Worm (Caenorhabditis elegans) whole organism, young adult: ENCODE results near the gene F59B1.4.

Source experiments
- atf-7 ChIP-seq: sonication (generic microtip); optimal IDR thresholded peaks from 2 replicates; lab custom pipeline; 2017; ENCODE audit warnings: mild to moderate bottlenecking, missing genetic modification characterization, missing compliant biosample characterization
- cebp-1 ChIP-seq, 2 experiments: fragments of 200-800 bp in 1 of 2; sonication (Bioruptor generic) in 1 of 2; sonication (generic microtip) in 1 of 2; IDR thresholded peaks in 1 of 2; optimal IDR thresholded peaks in 1 of 2; 2 replicates each; pipeline versions ENCODE4 v1.3.6 to Lab custom; 2017 to 2022; ENCODE audit warnings: missing compliant biosample characterization in 2 of 2, missing genetic modification characterization in 2 of 2, mild to moderate bottlenecking in 1 of 2, missing genetic modification reagents in 1 of 2, moderate library complexity in 1 of 2
- egl-18 ChIP-seq: fragments of 200-800 bp; sonication (Bioruptor generic); IDR thresholded peaks from 2 replicates; pipeline ENCODE4 v1.3.6; 2022; ENCODE audit warnings: missing genetic modification reagents, missing genetic modification characterization, missing compliant biosample characterization
- egl-44 ChIP-seq: fragments of 200-800 bp; sonication (Bioruptor generic); IDR thresholded peaks from 2 replicates; pipeline ENCODE4 v1.3.6; 2022; ENCODE audit warnings: missing genetic modification reagents, missing genetic modification characterization, missing compliant biosample characterization
- egrh-3 ChIP-seq: fragments of 200-800 bp; sonication (Bioruptor generic); IDR thresholded peaks from 2 replicates; pipeline ENCODE4 v1.3.6; 2022; ENCODE audit warnings: missing genetic modification reagents, missing genetic modification characterization, missing compliant biosample characterization
- let-607 ChIP-seq, 2 experiments: fragments of 200-800 bp in 1 of 2; sonication (Bioruptor generic) in 1 of 2; sonication (generic microtip) in 1 of 2; optimal IDR thresholded peaks; 2 replicates each; lab custom pipeline; 2016 to 2018; ENCODE audit warnings: mild to moderate bottlenecking in 2 of 2, missing compliant biosample characterization in 2 of 2, missing genetic modification characterization in 2 of 2, moderate library complexity in 2 of 2, missing genotype in 1 of 2
- nhr-120 ChIP-seq: fragments of 200-800 bp; sonication (Bioruptor generic); IDR thresholded peaks from 2 replicates; pipeline ENCODE4 v1.3.6; 2022; ENCODE audit warnings: missing genetic modification characterization, missing compliant biosample characterization
- pha-4 ChIP-seq: fragments of 150-350 bp; sonication (generic microtip); optimal IDR thresholded peaks from 2 replicates; lab custom pipeline; 2014; ENCODE audit warnings: missing biosample characterization, missing genetic modification reagents, missing genetic modification characterization
- repo-1 ChIP-seq: sonication (generic microtip); optimal IDR thresholded peaks from 2 replicates; lab custom pipeline; 2017; ENCODE audit warnings: mild to moderate bottlenecking, missing genetic modification characterization, missing compliant biosample characterization
- snpc-3.4 ChIP-seq: sonication (generic microtip); optimal IDR thresholded peaks from 2 replicates; lab custom pipeline; 2017; ENCODE audit warnings: missing genetic modification characterization, mild to moderate bottlenecking, missing compliant biosample characterization, antibody characterized with exemption, moderate library complexity, missing genotype, missing genetic modification reagents
- snpc-4 ChIP-seq, 5 experiments: fragments of 150-350 bp in 1 of 5; sonication (generic microtip) in 4 of 5; optimal IDR thresholded peaks; 2 replicates each; lab custom pipeline; 2014 to 2018; ENCODE audit warnings: missing genetic modification characterization in 5 of 5, missing biosample characterization in 3 of 5, antibody characterized with exemption in 2 of 5, mild to moderate bottlenecking in 2 of 5, missing compliant biosample characterization in 2 of 5, missing genotype in 2 of 5, moderate library complexity in 2 of 5, missing genetic modification reagents in 1 of 5
- unc-62 ChIP-seq: fragments of 150-350 bp; optimal IDR thresholded peaks from 2 replicates; lab custom pipeline; 2014; ENCODE audit warnings: missing biosample characterization, missing genetic modification reagents, missing genetic modification characterization
- ztf-26 ChIP-seq: sonication (generic microtip); optimal IDR thresholded peaks from 2 replicates; lab custom pipeline; 2017; ENCODE audit warnings: missing genetic modification characterization, missing compliant biosample characterization

DNA sequence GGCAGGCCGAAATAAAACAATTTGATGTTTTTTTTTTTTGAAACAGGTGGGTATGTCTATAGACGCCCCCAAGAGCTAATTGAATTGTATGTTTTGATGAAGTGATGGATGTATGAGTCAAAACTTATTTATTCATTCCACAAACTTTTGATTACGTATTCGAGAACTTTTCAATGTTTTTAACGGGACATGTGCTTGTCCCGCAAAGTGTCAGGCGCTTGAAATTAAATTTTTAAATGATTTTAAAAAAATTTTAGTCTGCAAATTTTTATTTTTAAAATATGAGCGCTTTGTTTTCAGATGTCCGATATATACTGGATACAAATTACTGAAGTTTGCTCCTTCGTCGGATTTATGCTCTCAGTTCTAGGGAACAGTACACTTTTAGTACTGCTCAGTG is 22.6 kb upstream of the F59B1.4 start, which contains the start of gene str-114:
- TF ChIP-seq egl-18 (GFP tag; lab: Robert Waterston, UW) (no peak), let-607 (tag; optimal IDR thresholded peaks at IDR 0.05; lab: Kevin White, UChicago) (no peak), pha-4 (tag; lab: Kevin White, UChicago) (no peak), ztf-26 (tag; lab: Kevin White, UChicago) (no peak), snpc-3.4 (no peak), unc-62 (GFP tag; lab: Kevin White, UChicago) (no peak), nhr-120 (GFP tag; lab: Robert Waterston, UW) (no peak), atf-7 (tag; lab: Kevin White, UChicago) (no peak), egl-44 (no peak), cebp-1 (GFP tag; IDR thresholded peaks at IDR 0.05; lab: Robert Waterston, UW) (no peak), cebp-1 (tag; optimal IDR thresholded peaks at IDR 0.05; lab: Kevin White, UChicago) (no peak), snpc-4 (GFP tag; optimal IDR thresholded peaks at IDR 0.05; lab: Kevin White, UChicago) (no peak), snpc-4 (tag; optimal IDR thresholded peaks at IDR 0.05; lab: Kevin White, UChicago) (no peak), egrh-3 (GFP tag; lab: Robert Waterston, UW) (no peak), repo-1 (tag; lab: Kevin White, UChicago) (no peak)
